Worm (Caenorhabditis elegans) whole organism, L3 larva: ENCODE data around the gene tag-234.

Experiments used
- R02D3.7 ChIP-seq: fragments of 150-350 bp; optimal IDR thresholded peaks from 2 replicates; lab custom pipeline; 2014; ENCODE audit warnings: missing biosample characterization, missing genetic modification characterization
- ZK546.5 ChIP-seq: sonication (generic microtip); optimal IDR thresholded peaks from 2 replicates; lab custom pipeline; 2017; ENCODE audit warnings: missing biosample characterization, missing genetic modification characterization
- aly-2 ChIP-seq: fragments of 150-350 bp; optimal IDR thresholded peaks from 2 replicates; lab custom pipeline; 2014; ENCODE audit warnings: missing biosample characterization, missing genetic modification characterization
- ama-1 ChIP-seq: fragments of 150-350 bp; optimal IDR thresholded peaks from 2 replicates; lab custom pipeline; 2018
- ceh-82 ChIP-seq: fragments of 150-350 bp; optimal IDR thresholded peaks from 2 replicates; lab custom pipeline; 2014; ENCODE audit warnings: missing biosample characterization, missing genetic modification characterization
- egl-27 ChIP-seq: sonication (generic microtip); optimal IDR thresholded peaks from 4 replicates; lab custom pipeline; 2017; ENCODE audit warnings: missing biosample characterization, missing genetic modification reagents, missing genetic modification characterization
- egl-5 ChIP-seq: fragments of 150-350 bp; optimal IDR thresholded peaks from 2 replicates; lab custom pipeline; 2017; ENCODE audit warnings: missing biosample characterization, missing genetic modification reagents, missing genetic modification characterization, inconsistent platforms
- elt-1 ChIP-seq: fragments of 150-350 bp; optimal IDR thresholded peaks from 2 replicates; lab custom pipeline; 2014; ENCODE audit warnings: missing biosample characterization, missing genetic modification characterization
- elt-2 ChIP-seq: sonication (generic microtip); optimal IDR thresholded peaks from 2 replicates; lab custom pipeline; 2016; ENCODE audit warnings: missing genetic modification reagents, mild to moderate bottlenecking, missing genetic modification characterization, missing compliant biosample characterization
- elt-3 ChIP-seq, 3 experiments: fragments of 150-350 bp in 1 of 3; sonication (generic microtip) in 2 of 3; optimal IDR thresholded peaks; 2 replicates in 2 of 3; 4 replicates in 1 of 3; lab custom pipeline; 2014 to 2017; ENCODE audit warnings: missing biosample characterization in 3 of 3, missing genetic modification characterization in 3 of 3
- fos-1 ChIP-seq: fragments of 150-350 bp; optimal IDR thresholded peaks from 2 replicates; lab custom pipeline; 2014; ENCODE audit warnings: missing biosample characterization, missing genetic modification characterization
- hmg-11 ChIP-seq: sonication (generic microtip); optimal IDR thresholded peaks from 2 replicates; lab custom pipeline; 2016; ENCODE audit warnings: missing genetic modification characterization, missing compliant biosample characterization
- jun-1 ChIP-seq: fragments of 150-350 bp; optimal IDR thresholded peaks from 2 replicates; lab custom pipeline; 2014; ENCODE audit warnings: missing biosample characterization, missing genetic modification reagents, missing genetic modification characterization
- lin-15B ChIP-seq: fragments of 150-350 bp; optimal IDR thresholded peaks from 2 replicates; lab custom pipeline; 2014; ENCODE audit warnings: missing biosample characterization, missing genetic modification characterization
- lin-39 ChIP-seq: fragments of 150-350 bp; optimal IDR thresholded peaks from 2 replicates; lab custom pipeline; 2018; ENCODE audit warnings: missing biosample characterization, missing genetic modification reagents, missing genetic modification characterization
- lsy-12 ChIP-seq: sonication (generic microtip); optimal IDR thresholded peaks from 2 replicates; lab custom pipeline; 2016; ENCODE audit warnings: mild to moderate bottlenecking, missing genetic modification characterization, missing compliant biosample characterization
- mml-1 ChIP-seq: fragments of 150-350 bp; sonication (generic microtip); optimal IDR thresholded peaks from 3 replicates; lab custom pipeline; 2014; ENCODE audit warnings: missing biosample characterization, missing genetic modification characterization
- nfya-1 ChIP-seq: sonication (generic microtip); optimal IDR thresholded peaks from 2 replicates; lab custom pipeline; 2017; ENCODE audit warnings: missing genetic modification characterization, mild to moderate bottlenecking, missing compliant biosample characterization, antibody characterized with exemption, moderate library complexity; ENCODE audit not compliant: insufficient read depth
- nhr-11 ChIP-seq: fragments of 150-350 bp; optimal IDR thresholded peaks from 2 replicates; lab custom pipeline; 2014; ENCODE audit warnings: missing biosample characterization, missing genetic modification characterization
- nhr-23 ChIP-seq: fragments of 150-350 bp; optimal IDR thresholded peaks from 2 replicates; lab custom pipeline; 2014; ENCODE audit warnings: missing biosample characterization, missing genetic modification reagents, missing genetic modification characterization
- nhr-237 ChIP-seq: fragments of 150-350 bp; optimal IDR thresholded peaks from 2 replicates; lab custom pipeline; 2014; ENCODE audit warnings: missing biosample characterization, missing genetic modification characterization
- nhr-28 ChIP-seq: fragments of 150-350 bp; optimal IDR thresholded peaks from 2 replicates; lab custom pipeline; 2014; ENCODE audit warnings: missing biosample characterization, missing genetic modification characterization
- nhr-43 ChIP-seq: sonication (generic microtip); optimal IDR thresholded peaks from 2 replicates; lab custom pipeline; 2016; ENCODE audit warnings: mild to moderate bottlenecking, missing genetic modification characterization, missing compliant biosample characterization; ENCODE audit not compliant: poor library complexity, severe bottlenecking
- nhr-67 ChIP-seq: fragments of 150-350 bp; optimal IDR thresholded peaks from 2 replicates; lab custom pipeline; 2014; ENCODE audit warnings: missing biosample characterization, missing genetic modification characterization
- nhr-76 ChIP-seq: fragments of 150-350 bp; sonication (generic microtip); optimal IDR thresholded peaks from 5 replicates; lab custom pipeline; 2014; ENCODE audit warnings: missing biosample characterization, missing genetic modification characterization
- nhr-77 ChIP-seq: fragments of 150-350 bp; optimal IDR thresholded peaks from 2 replicates; lab custom pipeline; 2014; ENCODE audit warnings: missing biosample characterization, missing genetic modification characterization
- pha-4 ChIP-seq: fragments of 150-350 bp; optimal IDR thresholded peaks from 2 replicates; lab custom pipeline; 2014; ENCODE audit warnings: missing biosample characterization, missing genetic modification reagents, missing genetic modification characterization
- pqm-1 ChIP-seq: fragments of 150-350 bp; optimal IDR thresholded peaks from 2 replicates; lab custom pipeline; 2017; ENCODE audit warnings: missing biosample characterization, missing genetic modification characterization, inconsistent platforms
- sea-2 ChIP-seq: fragments of 150-350 bp; sonication (generic microtip); optimal IDR thresholded peaks from 4 replicates; lab custom pipeline; 2014; ENCODE audit warnings: missing biosample characterization, missing genetic modification reagents, missing genetic modification characterization
- skn-1 ChIP-seq: fragments of 150-350 bp; optimal IDR thresholded peaks from 2 replicates; lab custom pipeline; 2014; ENCODE audit warnings: missing biosample characterization, missing genetic modification characterization
- snpc-4 ChIP-seq: fragments of 150-350 bp; optimal IDR thresholded peaks from 2 replicates; lab custom pipeline; 2014; ENCODE audit warnings: missing biosample characterization, missing genetic modification characterization
- tbx-2 ChIP-seq: sonication (generic microtip); optimal IDR thresholded peaks from 2 replicates; lab custom pipeline; 2016; ENCODE audit warnings: mild to moderate bottlenecking, missing genetic modification characterization, missing compliant biosample characterization
- unc-62 ChIP-seq: fragments of 150-350 bp; sonication (generic microtip); optimal IDR thresholded peaks from 4 replicates; lab custom pipeline; 2014; ENCODE audit warnings: missing biosample characterization, missing genetic modification reagents, missing genetic modification characterization
- ztf-11 ChIP-seq: fragments of 150-350 bp; optimal IDR thresholded peaks from 2 replicates; lab custom pipeline; 2014; ENCODE audit warnings: missing biosample characterization, missing genetic modification characterization
- ztf-4 ChIP-seq: fragments of 150-350 bp; optimal IDR thresholded peaks from 2 replicates; lab custom pipeline; 2014; ENCODE audit warnings: missing biosample characterization, missing genetic modification characterization

tag-234 gene

ce11 chrII:5889417-5890139 is 25.6 kb downstream of the tag-234 start:
- no peak for TF ChIP-seq unc-62 (GFP tag; lab: Kevin White, UChicago)
- TF ChIP-seq, all 47 proteins: peak for 0

DNA sequence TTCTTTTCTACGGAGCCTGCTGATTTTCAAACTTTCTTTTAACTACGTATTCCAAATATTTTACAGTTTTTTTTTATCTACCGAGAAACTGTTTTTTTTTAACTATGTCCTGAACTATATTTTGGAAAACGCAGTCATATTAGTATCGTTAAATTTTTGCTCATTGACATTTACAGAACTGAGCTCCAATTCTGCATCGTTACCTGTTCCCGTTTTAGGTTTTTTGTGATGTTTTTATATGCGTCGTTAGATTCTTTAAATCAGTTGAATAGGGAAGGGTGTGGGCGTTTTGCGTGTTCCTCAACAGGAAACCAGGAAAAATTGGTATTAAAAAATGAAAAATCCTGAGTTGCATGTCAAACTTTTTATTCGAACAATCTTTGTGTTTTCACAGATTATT is 28.8 kb downstream of the tag-234 start:
- TF ChIP-seq R02D3.7 (no peak), nhr-43 (no peak), nhr-67 (no peak), elt-1 (tag; lab: Kevin White, UChicago) (no peak), snpc-4 (tag; lab: Kevin White, UChicago) (no peak), ZK546.5 (tag; lab: Kevin White, UChicago) (no peak), aly-2 (no peak), nhr-77 (tag; lab: Kevin White, UChicago) (no peak), egl-27 (tag; lab: Kevin White, UChicago) (no peak)

ce11 chrII:5895870-5896269 is 31.9 kb downstream of the tag-234 start, which contains the start of gene F59G1.4:
F59G1.4 (plus strand) TSS chrII:5896170.
- TF ChIP-seq skn-1 (tag; lab: Kevin White, UChicago) (no peak), jun-1 (tag; lab: Kevin White, UChicago) (no peak), aly-2 (no peak), nhr-237 (tag; lab: Kevin White, UChicago) (no peak), pqm-1 (tag; lab: Kevin White, UChicago) (no peak), nhr-67 (no peak), fos-1 (no peak), nhr-28 (no peak), hmg-11 (tag; lab: Kevin White, UChicago) (no peak), mml-1 (tag; lab: Kevin White, UChicago) (no peak), elt-1 (tag; lab: Kevin White, UChicago) (no peak), ztf-11 (tag; lab: Kevin White, UChicago) (no peak), nhr-76 (tag; lab: Kevin White, UChicago) (no peak), snpc-4 (tag; lab: Kevin White, UChicago) (no peak), nhr-77 (tag; lab: Kevin White, UChicago) (no peak)

DNA sequence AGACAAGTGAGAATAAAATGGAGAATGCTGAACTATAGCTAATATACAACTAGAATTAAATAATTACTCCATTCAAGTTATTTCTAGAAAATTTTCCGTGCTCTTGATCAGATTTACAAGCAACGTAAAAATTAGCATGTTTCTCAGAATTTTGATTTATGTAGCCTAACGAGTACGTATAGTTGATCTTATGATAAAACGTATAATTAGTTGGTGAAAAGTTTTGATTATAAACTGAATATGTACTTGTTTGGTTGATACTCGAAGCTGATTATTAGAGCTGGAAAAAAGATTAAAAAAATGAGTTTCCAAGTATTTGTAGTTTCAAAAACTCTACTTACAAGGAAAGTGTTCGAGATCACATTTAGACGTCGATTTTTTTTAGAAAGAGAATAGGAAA is 32.5 kb downstream of the tag-234 start:
- TF ChIP-seq nhr-11 (tag; lab: Kevin White, UChicago), result peak; percentile 87
- no peak for TF ChIP-seq lin-39

DNA sequence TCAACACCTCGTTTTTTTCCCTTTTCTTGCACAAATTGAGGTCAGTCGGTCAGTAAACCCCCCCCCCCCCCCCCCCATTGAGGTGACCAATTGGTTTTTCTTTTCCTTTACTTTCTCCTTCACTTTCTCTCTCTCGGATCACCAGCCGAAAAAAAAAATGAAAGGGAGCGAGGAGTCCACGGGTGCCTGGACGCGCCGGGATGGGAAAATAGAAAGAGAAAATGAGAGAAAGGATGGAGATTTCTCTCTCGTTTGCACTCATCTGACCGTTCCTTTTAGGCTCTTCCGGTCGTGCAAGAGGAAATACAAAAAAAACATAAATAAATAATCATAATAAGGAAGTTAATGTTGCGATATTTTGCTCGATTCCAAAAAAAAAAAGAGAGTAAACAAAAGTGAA is 35.1 kb downstream of the tag-234 start:
- TF ChIP-seq mml-1 (tag; lab: Kevin White, UChicago) (no peak), pha-4 (tag; lab: Kevin White, UChicago) (peak; percentile 83), nhr-23 (peak; percentile 89), nhr-11 (tag; lab: Kevin White, UChicago) (no peak), ama-1 (peak; percentile 16)

ce11 chrII:5899865-5900486 is 36.0 kb downstream of the tag-234 start:
- TF ChIP-seq lsy-12 (tag; lab: Kevin White, UChicago) (no peak), elt-2 (tag; lab: Kevin White, UChicago) (peak; percentile 65)

- TF ChIP-seq lin-15B (tag; lab: Kevin White, UChicago) (no peak), lin-39 (peak; percentile 5), tbx-2 (tag; lab: Kevin White, UChicago) (peak; percentile 62), ZK546.5 (tag; lab: Kevin White, UChicago) (no peak), nhr-77 (tag; lab: Kevin White, UChicago) (no peak), nhr-43 (peak; percentile 35), nhr-23 (peak; percentile 72), egl-5 (tag; lab: Kevin White, UChicago) (peak; percentile 76), ztf-4 (tag; lab: Kevin White, UChicago) (no peak), unc-62 (GFP tag; lab: Kevin White, UChicago) (peak; percentile 21), snpc-4 (tag; lab: Kevin White, UChicago) (peak; percentile 52), ceh-82 (tag; lab: Kevin White, UChicago) (peak; percentile 23), ama-1 (peak; percentile 68), hmg-11 (tag; lab: Kevin White, UChicago) (peak; percentile 72), nfya-1 (tag; lab: Kevin White, UChicago) (peak; percentile 75), elt-2 (tag; lab: Kevin White, UChicago) (peak; percentile 28), pqm-1 (tag; lab: Kevin White, UChicago) (peak; percentile 6), lsy-12 (tag; lab: Kevin White, UChicago) (peak; percentile 38), pha-4 (tag; lab: Kevin White, UChicago) (peak; percentile 5), sea-2 (GFP tag; lab: Kevin White, UChicago) (no peak), elt-3 (tag; optimal IDR thresholded peaks at IDR 0.05; lab: Kevin White, UChicago) (no peak)
Observed at ce11 chrII:5901407-5902026, 37.5 kb downstream of the tag-234 start.
